Fruit fly (Drosophila melanogaster) whole organism: ENCODE results near the gene CG12278.

Experiments used
- CG8478 ChIP-seq: fragments of >200 bp; optimal IDR thresholded peaks from 2 replicates; lab custom pipeline; 2018; ENCODE audit warnings: inconsistent platforms
- EcR ChIP-seq, 2 experiments: fragments of >200 bp; optimal IDR thresholded peaks; 2 replicates each; lab custom pipeline; 2017; ENCODE audit warnings: missing biosample characterization in 2 of 2, missing genetic modification characterization in 2 of 2, missing genetic modification reagents in 2 of 2
- pan ChIP-seq: fragments of >200 bp; optimal IDR thresholded peaks from 2 replicates; lab custom pipeline; 2017
- psq ChIP-seq: fragments of >200 bp; optimal IDR thresholded peaks from 2 replicates; lab custom pipeline; 2017
- usp ChIP-seq: fragments of >200 bp; optimal IDR thresholded peaks from 2 replicates; lab custom pipeline; 2017; ENCODE audit warnings: missing biosample characterization, missing genetic modification characterization, mixed read lengths

- no peak for TF ChIP-seq usp (GFP tag; lab: Kevin White, UChicago)
- TF ChIP-seq psq (lab: Kevin White, UChicago) = no peak
- TF ChIP-seq EcR (GFP tag; optimal IDR thresholded peaks at IDR 0.05; lab: Kevin White, UChicago) = no peak
- TF ChIP-seq pan = no peak
- no peak for TF ChIP-seq CG8478 (lab: Kevin White, UChicago)
These were observed 1.9 kb downstream of the CG12278 start, which contains the start of gene CG31189 for dm6 chr3R:21045742-21046141.
